Worm (Caenorhabditis elegans): ENCODE data around the gene F09C6.14.

Gene F09C6.14

ce11 chrV:16842941-16843340 lies 37.8 kb upstream of the F09C6.14 start, which contains the start of gene clec-25:
Gene clec-25, plus strand, starts transcription at chrV:16843241.
- TF ChIP-seq ref-1 (GFP tag; conservative IDR thresholded peaks at IDR 0.05) (no peak), ztf-23 (GFP tag; IDR thresholded peaks at IDR 0.05) (no peak), med-1 (GFP tag; optimal IDR thresholded peaks at IDR 0.05; ENCODE audit: insufficient read depth) (no peak), ztf-29 (GFP tag; IDR thresholded peaks at IDR 0.05) (no peak), cog-1 (tag; optimal IDR thresholded peaks at IDR 0.05) (no peak), tab-1 (GFP tag; IDR thresholded peaks at IDR 0.05) (no peak), klf-2 (GFP tag; conservative IDR thresholded peaks at IDR 0.05) (no peak), flt-1 (GFP tag; IDR thresholded peaks at IDR 0.05) (no peak), T22C8.4 (GFP tag; IDR thresholded peaks at IDR 0.05) (no peak)

- TF ChIP-seq med-1 (GFP tag; optimal IDR thresholded peaks at IDR 0.05; ENCODE audit: insufficient read depth) (no peak), T22C8.4 (GFP tag; IDR thresholded peaks at IDR 0.05) (no peak), ref-1 (GFP tag; conservative IDR thresholded peaks at IDR 0.05) (no peak), cog-1 (tag; optimal IDR thresholded peaks at IDR 0.05) (no peak), klf-2 (GFP tag; conservative IDR thresholded peaks at IDR 0.05) (no peak), ztf-29 (GFP tag; IDR thresholded peaks at IDR 0.05) (no peak), flt-1 (GFP tag; IDR thresholded peaks at IDR 0.05) (no peak), tab-1 (GFP tag; IDR thresholded peaks at IDR 0.05) (no peak), ztf-23 (GFP tag; IDR thresholded peaks at IDR 0.05) (no peak)
These were observed 32.3 kb upstream of the F09C6.14 start, which contains the start of the genes clec-36 and clec-26 for ce11 chrV:16848498-16848897. Gene clec-36, minus strand, starts transcription at chrV:16848598. Gene clec-26, plus strand, starts transcription at chrV:16848611.

- TF ChIP-seq klf-2 (GFP tag; conservative IDR thresholded peaks at IDR 0.05): no peak
- no peak for TF ChIP-seq T22C8.4 (GFP tag; IDR thresholded peaks at IDR 0.05)
- TF ChIP-seq tab-1 (GFP tag; IDR thresholded peaks at IDR 0.05): no peak
- no peak for TF ChIP-seq flt-1 (GFP tag; IDR thresholded peaks at IDR 0.05)
- no peak for TF ChIP-seq cog-1 (tag; optimal IDR thresholded peaks at IDR 0.05)
- TF ChIP-seq ztf-23 (GFP tag; IDR thresholded peaks at IDR 0.05): no peak
- no peak for TF ChIP-seq med-1 (GFP tag; optimal IDR thresholded peaks at IDR 0.05; ENCODE audit: insufficient read depth)
- TF ChIP-seq ref-1 (GFP tag; conservative IDR thresholded peaks at IDR 0.05): no peak
- no peak for TF ChIP-seq ztf-29 (GFP tag; IDR thresholded peaks at IDR 0.05)
These were observed 28.8 kb upstream of the F09C6.14 start, which contains the start of gene clec-37 for ce11 chrV:16852002-16852401. Gene clec-37, minus strand, starts transcription at chrV:16852102.

- no peak for TF ChIP-seq cog-1 (tag; optimal IDR thresholded peaks at IDR 0.05)
- no peak for TF ChIP-seq med-1 (GFP tag; optimal IDR thresholded peaks at IDR 0.05; ENCODE audit: insufficient read depth)
- TF ChIP-seq ztf-29 (GFP tag; IDR thresholded peaks at IDR 0.05): no peak
These were observed 26.7 kb upstream of the F09C6.14 start, which contains the start of the genes clec-35 and clec-27 for ce11 chrV:16853956-16854683. Gene clec-35, minus strand, starts transcription at chrV:16854056. Gene clec-27, plus strand, starts transcription at chrV:16854633.

ce11 chrV:16857977-16858479 lies 22.8 kb upstream of the F09C6.14 start, which contains the start of the genes clec-31 and clec-22:
Gene clec-31, minus strand, starts transcription at chrV:16858077.
Gene clec-22, plus strand, starts transcription at chrV:16858429.
- TF ChIP-seq ztf-23 (GFP tag; IDR thresholded peaks at IDR 0.05) (no peak), tab-1 (GFP tag; IDR thresholded peaks at IDR 0.05) (no peak), T22C8.4 (GFP tag; IDR thresholded peaks at IDR 0.05) (no peak), ztf-29 (GFP tag; IDR thresholded peaks at IDR 0.05) (no peak), klf-2 (GFP tag; conservative IDR thresholded peaks at IDR 0.05) (no peak), cog-1 (tag; optimal IDR thresholded peaks at IDR 0.05) (no peak), ref-1 (GFP tag; conservative IDR thresholded peaks at IDR 0.05) (no peak), med-1 (GFP tag; optimal IDR thresholded peaks at IDR 0.05; ENCODE audit: insufficient read depth) (no peak), flt-1 (GFP tag; IDR thresholded peaks at IDR 0.05) (no peak)

- TF ChIP-seq flt-1 (GFP tag; IDR thresholded peaks at IDR 0.05): no peak
- TF ChIP-seq cog-1 (tag; optimal IDR thresholded peaks at IDR 0.05): no peak
- TF ChIP-seq med-1 (GFP tag; optimal IDR thresholded peaks at IDR 0.05; ENCODE audit: insufficient read depth): no peak
- no peak for TF ChIP-seq T22C8.4 (GFP tag; IDR thresholded peaks at IDR 0.05)
These were observed 19.1 kb upstream of the F09C6.14 start, which contains the start of the genes clec-32 and clec-24 for ce11 chrV:16861719-16862118. Gene clec-32, minus strand, starts transcription at chrV:16861819. Gene clec-24, plus strand, starts transcription at chrV:16862012.

- no peak for TF ChIP-seq tab-1 (GFP tag; IDR thresholded peaks at IDR 0.05)
These were observed 15.4 kb upstream of the F09C6.14 start, which contains the start of gene clec-28 for ce11 chrV:16865404-16865803. Gene clec-28, plus strand, starts transcription at chrV:16865704.

- TF ChIP-seq ztf-29 (GFP tag; IDR thresholded peaks at IDR 0.05) (no peak), ref-1 (GFP tag; conservative IDR thresholded peaks at IDR 0.05) (no peak), flt-1 (GFP tag; IDR thresholded peaks at IDR 0.05) (no peak), cog-1 (tag; optimal IDR thresholded peaks at IDR 0.05) (no peak), ztf-23 (GFP tag; IDR thresholded peaks at IDR 0.05) (no peak), T22C8.4 (GFP tag; IDR thresholded peaks at IDR 0.05) (no peak), tab-1 (GFP tag; IDR thresholded peaks at IDR 0.05) (no peak), klf-2 (GFP tag; conservative IDR thresholded peaks at IDR 0.05) (no peak), med-1 (GFP tag; optimal IDR thresholded peaks at IDR 0.05; ENCODE audit: insufficient read depth) (no peak)
These were observed 11.0 kb upstream of the F09C6.14 start, which contains the start of gene clec-33 for ce11 chrV:16869740-16870139. Gene clec-33, minus strand, starts transcription at chrV:16869840.

ce11 chrV:16871387-16871786 lies 9.4 kb upstream of the F09C6.14 start, which contains the start of gene thn-4:
Gene thn-4, minus strand, starts transcription at chrV:16871487.
- TF ChIP-seq med-1 (GFP tag; optimal IDR thresholded peaks at IDR 0.05; ENCODE audit: insufficient read depth) (no peak), ztf-23 (GFP tag; IDR thresholded peaks at IDR 0.05) (no peak), tab-1 (GFP tag; IDR thresholded peaks at IDR 0.05) (no peak), flt-1 (GFP tag; IDR thresholded peaks at IDR 0.05) (no peak), ztf-29 (GFP tag; IDR thresholded peaks at IDR 0.05) (no peak), cog-1 (tag; optimal IDR thresholded peaks at IDR 0.05) (no peak), klf-2 (GFP tag; conservative IDR thresholded peaks at IDR 0.05) (no peak), T22C8.4 (GFP tag; IDR thresholded peaks at IDR 0.05) (no peak), ref-1 (GFP tag; conservative IDR thresholded peaks at IDR 0.05) (no peak)

Data from whole organism, midembryonic.